Worm (Caenorhabditis elegans): ENCODE results near the gene str-96.

ce11 chrV:15264131-15264530 is 29.6 kb downstream of the str-96 start, which contains the start of gene M01B2.12:
- no peak for TF ChIP-seq ama-1 (optimal IDR thresholded peaks at IDR 0.05)
- TF ChIP-seq flt-1 (GFP tag; IDR thresholded peaks at IDR 0.05) = no peak
- TF ChIP-seq tbx-37 (GFP tag; conservative IDR thresholded peaks at IDR 0.05) = no peak
- TF ChIP-seq ets-7 (tag; optimal IDR thresholded peaks at IDR 0.05) = no peak
- no peak for TF ChIP-seq B0310.2 (tag; optimal IDR thresholded peaks at IDR 0.05)
- no peak for TF ChIP-seq tbx-11 (GFP tag; IDR thresholded peaks at IDR 0.05)
- no peak for TF ChIP-seq hmg-4 (GFP tag; optimal IDR thresholded peaks at IDR 0.05)
- no peak for TF ChIP-seq hnd-1 (tag; optimal IDR thresholded peaks at IDR 0.05)
- no peak for TF ChIP-seq pes-1 (GFP tag; IDR thresholded peaks at IDR 0.05)
- no peak for TF ChIP-seq hmbx-1 (tag; optimal IDR thresholded peaks at IDR 0.05)
- no peak for TF ChIP-seq aly-1 (tag; optimal IDR thresholded peaks at IDR 0.05)
- TF ChIP-seq scrt-1 (GFP tag; IDR thresholded peaks at IDR 0.05) = no peak
- no peak for TF ChIP-seq ceh-36 (tag; optimal IDR thresholded peaks at IDR 0.05)
